Fruit fly (Drosophila melanogaster): ENCODE results near the gene CG1571.

Gene CG1571

dm6 chrX:8112715-8113114 is 37.0 kb downstream of the CG1571 start (continued):
- TF ChIP-seq Optix (GFP tag; IDR thresholded peaks at IDR 0.05), result no peak
- no peak for TF ChIP-seq Ssrp (tag; optimal IDR thresholded peaks at IDR 0.05)
- TF ChIP-seq CG3995 (GFP tag; optimal IDR thresholded peaks at IDR 0.05), result no peak
- TF ChIP-seq PHDP (tag; optimal IDR thresholded peaks at IDR 0.05), result peak; percentile 29
- TF ChIP-seq CG10267 (tag; optimal IDR thresholded peaks at IDR 0.05), result no peak
- peak; percentile 17 for TF ChIP-seq CG9727 (GFP tag; optimal IDR thresholded peaks at IDR 0.05)
- peak; percentile 62; the same call in 2 of the 3 replicates for TF ChIP-seq Dbx (GFP tag; IDR thresholded peaks at IDR 0.05)
- TF ChIP-seq jing (GFP tag; optimal IDR thresholded peaks at IDR 0.05), result no peak
- peak; percentile 41; the same call in 1 of the 3 replicates for TF ChIP-seq Aef1 (GFP tag; IDR thresholded peaks at IDR 0.05)
- TF ChIP-seq CG30020 (tag; optimal IDR thresholded peaks at IDR 0.05), result no peak
- peak; percentile 64; the same call in 1 of the 2 replicates for TF ChIP-seq CG32532 (GFP tag; IDR thresholded peaks at IDR 0.05)
- TF ChIP-seq stc (GFP tag; IDR thresholded peaks at IDR 0.05), result 0 out of 2 replicates have a peak, but pooled peaks have one; percentile 12
- peak; percentile 60; the same call in 1 of the 2 replicates for TF ChIP-seq vvl (GFP tag; IDR thresholded peaks at IDR 0.05)
- no peak for TF ChIP-seq D (optimal IDR thresholded peaks at IDR 0.05)
- TF ChIP-seq D (GFP tag; optimal IDR thresholded peaks at IDR 0.05), result no peak
- TF ChIP-seq gro (GFP tag; optimal IDR thresholded peaks at IDR 0.05), result peak; percentile 31
- peak; percentile 20 for TF ChIP-seq schlank (tag; optimal IDR thresholded peaks at IDR 0.05)
- no peak for TF ChIP-seq CG8924 (tag; optimal IDR thresholded peaks at IDR 0.05)
- no peak for TF ChIP-seq H15 (GFP tag; IDR thresholded peaks at IDR 0.05)
- TF ChIP-seq toy (GFP tag; IDR thresholded peaks at IDR 0.05), result no peak
- TF ChIP-seq CG30403 (GFP tag; optimal IDR thresholded peaks at IDR 0.05), result peak; percentile 30
- TF ChIP-seq CG13287 (GFP tag; IDR thresholded peaks at IDR 0.05; ENCODE audit: partially characterized antibody), result no peak
- TF ChIP-seq stwl (tag; optimal IDR thresholded peaks at IDR 0.05), result no peak
- TF ChIP-seq CG14014 (GFP tag; IDR thresholded peaks at IDR 0.05), result peak; percentile 46; the same call in 1 of the 2 replicates
- TF ChIP-seq hkb (optimal IDR thresholded peaks at IDR 0.05), result no peak
- peak; percentile 39; the same call in 1 of the 2 replicates for TF ChIP-seq hkb (GFP tag; IDR thresholded peaks at IDR 0.05)
- TF ChIP-seq Poxn (GFP tag; IDR thresholded peaks at IDR 0.05), result 0 out of 2 replicates have a peak, but pooled peaks have one; percentile 11
- TF ChIP-seq CG8359 (GFP tag; optimal IDR thresholded peaks at IDR 0.05; ENCODE audit: borderline replicate concordance), result no peak
- no peak for TF ChIP-seq Eip74EF (GFP tag; optimal IDR thresholded peaks at IDR 0.05)
- no peak for TF ChIP-seq CG4617 (GFP tag; optimal IDR thresholded peaks at IDR 0.05; ENCODE audit: borderline replicate concordance)
- TF ChIP-seq CG18599 (GFP tag; optimal IDR thresholded peaks at IDR 0.05), result peak; percentile 59
- no peak for TF ChIP-seq Awh (GFP tag; IDR thresholded peaks at IDR 0.05)
- TF ChIP-seq cato (GFP tag; optimal IDR thresholded peaks at IDR 0.05; ENCODE audit: borderline replicate concordance), result no peak
- no peak for TF ChIP-seq Xrp1 (GFP tag; IDR thresholded peaks at IDR 0.05)
- TF ChIP-seq Nf-YB (GFP tag; optimal IDR thresholded peaks at IDR 0.05), result no peak
- TF ChIP-seq HHEX (GFP tag; optimal IDR thresholded peaks at IDR 0.05), result peak; percentile 44
- TF ChIP-seq trh (GFP tag; optimal IDR thresholded peaks at IDR 0.05), result no peak
- peak; percentile 31 for TF ChIP-seq dmrt99B (tag; optimal IDR thresholded peaks at IDR 0.05)
- TF ChIP-seq nom (GFP tag; optimal IDR thresholded peaks at IDR 0.05), result no peak
- no peak for TF ChIP-seq CG3838 (GFP tag; optimal IDR thresholded peaks at IDR 0.05)
- no peak for TF ChIP-seq CTCF (GFP tag; optimal IDR thresholded peaks at IDR 0.05)
- no peak for TF ChIP-seq dm (GFP tag; optimal IDR thresholded peaks at IDR 0.05)
- peak; percentile 53 for TF ChIP-seq Med (GFP tag)
- TF ChIP-seq wdn (GFP tag; IDR thresholded peaks at IDR 0.05), result 0 out of 2 replicates have a peak, but pooled peaks have one; percentile 22
- peak; percentile 35 for TF ChIP-seq CG12659 (GFP tag; optimal IDR thresholded peaks at IDR 0.05)
- no peak for TF ChIP-seq Dref (GFP tag; IDR thresholded peaks at IDR 0.05)
- no peak for TF ChIP-seq Fer2 (tag; optimal IDR thresholded peaks at IDR 0.05)
- TF ChIP-seq CG12942 (GFP tag; optimal IDR thresholded peaks at IDR 0.05), result no peak
- TF ChIP-seq jumu (GFP tag; optimal IDR thresholded peaks at IDR 0.05), result peak; percentile 7
- TF ChIP-seq CG8478 (optimal IDR thresholded peaks at IDR 0.05), result no peak
- TF ChIP-seq CG7786 (GFP tag; optimal IDR thresholded peaks at IDR 0.05), result peak; percentile 4
- TF ChIP-seq bowl (GFP tag; IDR thresholded peaks at IDR 0.05), result no peak
